Worm (Caenorhabditis elegans) whole organism, L4 larva: Measurements from ENCODE around the gene sel-7.

ENCODE experiments used
- R02D3.7 ChIP-seq: fragments of 150-350 bp; sonication (generic microtip); optimal IDR thresholded peaks from 3 replicates; lab custom pipeline; 2014; ENCODE audit warnings: missing biosample characterization, missing genetic modification characterization
- ZK546.5 ChIP-seq, 2 experiments: sonication (generic microtip); optimal IDR thresholded peaks; 2 replicates each; lab custom pipeline; 2017; ENCODE audit warnings: missing biosample characterization in 2 of 2, missing genetic modification characterization in 2 of 2
- aha-1 ChIP-seq: fragments of 150-350 bp; peaks from one replicate; lab custom pipeline; 2014; ENCODE audit warnings: missing biosample characterization, missing genetic modification characterization
- aly-2 ChIP-seq: sonication (generic microtip); optimal IDR thresholded peaks from 2 replicates; lab custom pipeline; 2018; ENCODE audit warnings: missing biosample characterization, missing genetic modification characterization
- ama-1 ChIP-seq: fragments of 150-350 bp; optimal IDR thresholded peaks from 2 replicates; lab custom pipeline; 2014; ENCODE audit warnings: inconsistent platforms, mixed read lengths
- attf-4 ChIP-seq: sonication (generic microtip); optimal IDR thresholded peaks from 3 replicates; lab custom pipeline; 2017; ENCODE audit warnings: missing biosample characterization, missing genetic modification characterization
- ceh-28 ChIP-seq: fragments of 150-350 bp; optimal IDR thresholded peaks from 2 replicates; lab custom pipeline; 2014; ENCODE audit warnings: missing biosample characterization, missing genetic modification reagents, missing genetic modification characterization
- daf-19 ChIP-seq: fragments of 200-800 bp; sonication (Bioruptor generic); conservative IDR thresholded peaks from 2 replicates; pipeline ENCODE4 v1.3.6; 2022; ENCODE audit warnings: missing genetic modification characterization, missing compliant biosample characterization
- dmd-9 ChIP-seq: fragments of 200-800 bp; sonication (Bioruptor generic); IDR thresholded peaks from 2 replicates; pipeline ENCODE4 v1.3.6; 2022; ENCODE audit warnings: missing genetic modification reagents, missing genetic modification characterization, missing compliant biosample characterization
- dpl-1 ChIP-seq: fragments of 150-350 bp; optimal IDR thresholded peaks from 2 replicates; lab custom pipeline; 2014; ENCODE audit warnings: missing biosample characterization, missing genetic modification reagents, missing genetic modification characterization
- duxl-1 ChIP-seq: sonication (generic microtip); optimal IDR thresholded peaks from 2 replicates; lab custom pipeline; 2016; ENCODE audit warnings: mild to moderate bottlenecking, missing genetic modification characterization, moderate library complexity, missing compliant biosample characterization; ENCODE audit not compliant: poor library complexity
- hlh-11 ChIP-seq: fragments of 200-800 bp; sonication (Bioruptor generic); optimal IDR thresholded peaks from 2 replicates; lab custom pipeline; 2018; ENCODE audit warnings: mild to moderate bottlenecking, missing genetic modification characterization, missing compliant biosample characterization
- hlh-30 ChIP-seq: sonication (generic microtip); optimal IDR thresholded peaks from 2 replicates; lab custom pipeline; 2017; ENCODE audit warnings: antibody characterized with exemption, mild to moderate bottlenecking, missing genetic modification characterization, missing compliant biosample characterization; ENCODE audit not compliant: insufficient read depth
- hmg-1.1 ChIP-seq: fragments of 200-800 bp; sonication (Bioruptor generic); IDR thresholded peaks from 2 replicates; pipeline ENCODE4 v1.3.6; 2022; ENCODE audit warnings: missing genetic modification reagents, missing genetic modification characterization, missing compliant biosample characterization
- jun-1 ChIP-seq: fragments of 150-350 bp; optimal IDR thresholded peaks from 2 replicates; lab custom pipeline; 2014; ENCODE audit warnings: missing biosample characterization, missing genetic modification reagents, missing genetic modification characterization
- lim-7 ChIP-seq: fragments of 200-800 bp; sonication (Bioruptor generic); IDR thresholded peaks from 2 replicates; pipeline ENCODE4 v1.3.6; 2022; ENCODE audit warnings: missing genetic modification characterization, missing compliant biosample characterization
- lin-13 ChIP-seq: fragments of 150-350 bp; optimal IDR thresholded peaks from 2 replicates; lab custom pipeline; 2014; ENCODE audit warnings: missing biosample characterization, missing genetic modification reagents, missing genetic modification characterization
- lin-38 ChIP-seq: fragments of 200-800 bp; sonication (Bioruptor generic); IDR thresholded peaks from 2 replicates; pipeline ENCODE4 v1.3.6; 2022; ENCODE audit warnings: missing genetic modification reagents, missing genetic modification characterization, missing compliant biosample characterization
- lir-3 ChIP-seq: sonication (generic microtip); optimal IDR thresholded peaks from 2 replicates; lab custom pipeline; 2016; ENCODE audit warnings: mild to moderate bottlenecking, missing genetic modification characterization, missing compliant biosample characterization
- mxl-2 ChIP-seq: fragments of 200-800 bp; sonication (Bioruptor generic); conservative IDR thresholded peaks from 2 replicates; pipeline ENCODE4 v1.3.6; 2022; ENCODE audit warnings: missing genetic modification reagents, missing genetic modification characterization, missing compliant biosample characterization
- nhr-10 ChIP-seq: fragments of 150-350 bp; optimal IDR thresholded peaks from 2 replicates; lab custom pipeline; 2014; ENCODE audit warnings: missing biosample characterization, missing genetic modification characterization
- nhr-25 ChIP-seq: sonication (generic microtip); optimal IDR thresholded peaks from 2 replicates; lab custom pipeline; 2017; ENCODE audit warnings: missing genetic modification characterization, mild to moderate bottlenecking, missing compliant biosample characterization, antibody characterized with exemption, moderate library complexity, borderline replicate concordance; ENCODE audit not compliant: insufficient read depth
- nhr-28 ChIP-seq: fragments of 150-350 bp; optimal IDR thresholded peaks from 2 replicates; lab custom pipeline; 2014; ENCODE audit warnings: missing biosample characterization, missing genetic modification characterization
- nhr-48 ChIP-seq: sonication (generic microtip); optimal IDR thresholded peaks from 2 replicates; lab custom pipeline; 2016; ENCODE audit warnings: mild to moderate bottlenecking, missing genetic modification characterization, missing compliant biosample characterization
- nhr-77 ChIP-seq: fragments of 150-350 bp; optimal IDR thresholded peaks from 2 replicates; lab custom pipeline; 2014; ENCODE audit warnings: missing biosample characterization, missing genetic modification characterization
- set-16 ChIP-seq: fragments of 200-800 bp; sonication (Bioruptor generic); IDR thresholded peaks from 2 replicates; pipeline ENCODE4 v1.3.6; 2022; ENCODE audit warnings: missing genetic modification reagents, missing genetic modification characterization, missing compliant biosample characterization
- snpc-1.2 ChIP-seq: fragments of 200-800 bp; sonication (Bioruptor generic); IDR thresholded peaks from 2 replicates; pipeline ENCODE4 v1.3.6; 2022; ENCODE audit warnings: missing genetic modification reagents, missing genetic modification characterization, missing compliant biosample characterization
- spr-3 ChIP-seq: fragments of 200-800 bp; sonication (Bioruptor generic); optimal IDR thresholded peaks from 2 replicates; lab custom pipeline; 2018; ENCODE audit warnings: mild to moderate bottlenecking, missing genetic modification characterization, missing compliant biosample characterization
- unc-39 ChIP-seq: sonication (generic microtip); optimal IDR thresholded peaks from 2 replicates; lab custom pipeline; 2017; ENCODE audit warnings: missing biosample characterization, missing genetic modification characterization
- zfp-3 ChIP-seq: fragments of 200-800 bp; sonication (Bioruptor generic); conservative IDR thresholded peaks from 2 replicates; pipeline ENCODE4 v1.3.6; 2022; ENCODE audit warnings: missing genetic modification reagents, missing genetic modification characterization, missing compliant biosample characterization
- zip-11 ChIP-seq: fragments of 200-800 bp; sonication (Bioruptor generic); IDR thresholded peaks from 2 replicates; pipeline ENCODE4 v1.3.6; 2022; ENCODE audit warnings: missing genetic modification characterization, missing compliant biosample characterization

Gene sel-7

DNA sequence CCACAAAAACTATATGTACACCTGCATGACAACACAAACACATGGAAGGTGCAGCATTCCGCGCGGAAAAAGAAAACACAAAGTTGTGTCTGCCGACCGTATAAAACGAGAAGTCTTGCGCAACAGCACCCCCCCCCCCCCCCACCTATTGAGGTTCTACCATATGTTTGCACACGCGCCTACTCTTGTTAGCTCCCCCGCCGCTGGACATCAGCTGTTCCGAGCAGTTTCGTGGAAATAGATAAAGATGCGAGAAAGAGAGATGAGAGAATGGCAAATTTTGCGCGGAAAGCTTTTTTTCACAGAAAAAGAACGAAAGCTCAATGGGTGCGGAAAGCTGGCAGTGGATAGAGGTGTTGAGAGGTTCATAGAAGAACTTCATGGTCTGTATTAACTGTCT, 4.7 kb downstream of the sel-7 start:
- TF ChIP-seq R02D3.7 (tag; lab: Kevin White, UChicago) = no peak
- no peak for TF ChIP-seq nhr-77
- no peak for TF ChIP-seq duxl-1 (tag; lab: Kevin White, UChicago)
- no peak for TF ChIP-seq dpl-1 (GFP tag; lab: Kevin White, UChicago)
- no peak for TF ChIP-seq ama-1 (lab: Kevin White, UChicago)
- TF ChIP-seq dmd-9 (GFP tag; lab: Robert Waterston, UW) = no peak
- TF ChIP-seq hlh-11 = peak; percentile 22
- peak; percentile 22; the same call in 1 of the 2 replicates for TF ChIP-seq set-16
- TF ChIP-seq spr-3 (GFP tag; lab: Kevin White, UChicago) = no peak
- TF ChIP-seq lir-3 = no peak
- no peak for TF ChIP-seq hmg-1.1 (GFP tag; lab: Robert Waterston, UW)
- no peak for TF ChIP-seq nhr-48 (tag; lab: Kevin White, UChicago)
- TF ChIP-seq nhr-28 (tag; lab: Kevin White, UChicago) = no peak
- TF ChIP-seq zfp-3 = no peak
- TF ChIP-seq nhr-10 (tag; lab: Kevin White, UChicago) = no peak
- TF ChIP-seq daf-19 (GFP tag; lab: Robert Waterston, UW) = no peak
- no peak for TF ChIP-seq ZK546.5 (tag; optimal IDR thresholded peaks at IDR 0.05; lab: Kevin White, UChicago)
- TF ChIP-seq, all 104 proteins: peak for 2

- TF ChIP-seq hmg-1.1 (GFP tag; lab: Robert Waterston, UW) = no peak
- TF ChIP-seq zip-11 (GFP tag; lab: Robert Waterston, UW) = no peak
- TF ChIP-seq, all 104 proteins: peak for 0
Measured at ce11 chrX:14335220-14335619, 5.1 kb downstream of the sel-7 start, which contains the start of gene K04G11.1. K04G11.1 (plus strand) TSS chrX:14335520.

ce11 chrX:14334151-14334550, 6.1 kb downstream of the sel-7 start:
- TF ChIP-seq hlh-30 (tag; lab: Kevin White, UChicago) = peak; percentile 37
- TF ChIP-seq nhr-28 (tag; lab: Kevin White, UChicago) = peak; percentile 17
- no peak for TF ChIP-seq unc-39 (tag; lab: Kevin White, UChicago)

DNA sequence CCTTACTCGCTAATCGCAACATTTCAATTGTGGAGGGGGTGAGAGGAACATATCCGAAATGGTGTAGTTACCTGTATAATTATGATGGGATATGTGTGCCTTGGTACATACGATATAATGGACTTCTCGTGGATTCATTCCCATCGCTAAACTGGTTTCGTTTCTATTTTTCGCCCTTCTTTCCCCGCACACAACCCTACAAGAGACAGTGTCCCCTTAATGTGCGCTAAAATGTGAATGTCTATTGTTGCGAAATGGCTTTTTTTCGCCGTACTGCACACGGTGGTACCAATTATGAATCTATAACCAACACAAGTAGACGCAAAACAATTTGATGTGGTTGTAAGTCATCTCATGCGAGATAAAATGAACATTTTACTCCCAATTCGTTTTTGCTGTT, 10.9 kb downstream of the sel-7 start:
- TF ChIP-seq mxl-2 (GFP tag; lab: Robert Waterston, UW) (no peak), R02D3.7 (tag; lab: Kevin White, UChicago) (no peak), ceh-28 (tag; lab: Kevin White, UChicago) (no peak), daf-19 (GFP tag; lab: Robert Waterston, UW) (no peak), lin-13 (GFP tag; lab: Kevin White, UChicago) (no peak), lin-38 (no peak), ZK546.5 (tag; optimal IDR thresholded peaks at IDR 0.05; lab: Kevin White, UChicago) (no peak), attf-4 (no peak), lim-7 (no peak), snpc-1.2 (GFP tag; lab: Robert Waterston, UW) (no peak)

ce11 chrX:14327398-14327797, 12.9 kb downstream of the sel-7 start, which contains the start of gene C11H1.7:
C11H1.7 (plus strand) TSS chrX:14327409.
- TF ChIP-seq nhr-25 (tag; lab: Kevin White, UChicago) (no peak), aha-1 (tag; lab: Kevin White, UChicago) (peak; percentile 60), ama-1 (lab: Kevin White, UChicago) (no peak), jun-1 (tag; lab: Kevin White, UChicago) (no peak)

- TF ChIP-seq aha-1 (tag; lab: Kevin White, UChicago) = peak; percentile 93
- no peak for TF ChIP-seq aly-2 (tag; lab: Kevin White, UChicago)
Measured at ce11 chrX:14326578-14326977, 13.7 kb downstream of the sel-7 start.
